Worm (Caenorhabditis elegans) whole organism, young adult: Measurements from ENCODE around the gene ops-1.

Experiments used
- B0019.2 ChIP-seq: fragments of 200-800 bp; sonication (Bioruptor generic); conservative IDR thresholded peaks from 2 replicates; pipeline ENCODE4 v1.3.6; 2022; ENCODE audit warnings: missing genetic modification reagents, missing genetic modification characterization, missing compliant biosample characterization
- B0261.1 ChIP-seq: sonication (generic microtip); optimal IDR thresholded peaks from 2 replicates; lab custom pipeline; 2016; ENCODE audit warnings: mild to moderate bottlenecking, missing genetic modification characterization, moderate library complexity, missing compliant biosample characterization
- C17E4.6 ChIP-seq: fragments of 200-800 bp; sonication (Bioruptor generic); IDR thresholded peaks from 2 replicates; pipeline ENCODE4 v1.3.6; 2022; ENCODE audit warnings: missing genetic modification reagents, missing genetic modification characterization, missing compliant biosample characterization
- F33H1.4 ChIP-seq: fragments of 200-800 bp; sonication (Bioruptor generic); IDR thresholded peaks from 2 replicates; pipeline ENCODE4 v1.3.6; 2022; ENCODE audit warnings: missing genetic modification reagents, missing genetic modification characterization, missing compliant biosample characterization
- F37B4.10 ChIP-seq: fragments of 200-800 bp; sonication (Bioruptor generic); IDR thresholded peaks from 2 replicates; pipeline ENCODE4 v1.3.6; 2022; ENCODE audit warnings: missing genetic modification characterization, missing compliant biosample characterization
- F49E8.2 ChIP-seq: sonication (generic microtip); optimal IDR thresholded peaks from 3 replicates; lab custom pipeline; 2017; ENCODE audit warnings: missing genetic modification characterization, mild to moderate bottlenecking, missing compliant biosample characterization, antibody characterized with exemption, moderate library complexity; ENCODE audit not compliant: insufficient read depth
- F55B11.4 ChIP-seq: sonication (generic microtip); optimal IDR thresholded peaks from 2 replicates; lab custom pipeline; 2016; ENCODE audit warnings: missing compliant biosample characterization, missing genetic modification characterization, borderline replicate concordance; ENCODE audit not compliant: insufficient read depth
- F57C9.4 ChIP-seq: sonication (generic microtip); optimal IDR thresholded peaks from 2 replicates; lab custom pipeline; 2017; ENCODE audit warnings: mild to moderate bottlenecking, missing genetic modification characterization, missing compliant biosample characterization
- K11D2.4 ChIP-seq: fragments of 200-800 bp; sonication (Bioruptor generic); IDR thresholded peaks from 2 replicates; pipeline ENCODE4 v1.3.6; 2022; ENCODE audit warnings: missing genetic modification reagents, missing genetic modification characterization, missing compliant biosample characterization
- T26A5.8 ChIP-seq: sonication (generic microtip); optimal IDR thresholded peaks from 2 replicates; lab custom pipeline; 2016; ENCODE audit warnings: missing genetic modification characterization, missing compliant biosample characterization
- Y53G8AR.9 ChIP-seq: fragments of 200-800 bp; sonication (Bioruptor generic); conservative IDR thresholded peaks from 2 replicates; pipeline ENCODE4 v1.3.6; 2022; ENCODE audit warnings: missing genetic modification reagents, missing genetic modification characterization, missing compliant biosample characterization
- Y67H2A.10 ChIP-seq: fragments of 200-800 bp; sonication (Bioruptor generic); conservative IDR thresholded peaks from 2 replicates; pipeline ENCODE4 v1.3.6; 2022; ENCODE audit warnings: missing genetic modification reagents, missing genetic modification characterization, missing compliant biosample characterization
- ZK185.1 ChIP-seq: sonication (generic microtip); optimal IDR thresholded peaks from 2 replicates; lab custom pipeline; 2016; ENCODE audit warnings: mild to moderate bottlenecking, missing genetic modification characterization, missing compliant biosample characterization; ENCODE audit not compliant: poor library complexity, severe bottlenecking
- ama-1 ChIP-seq, 3 experiments: fragments of 150-350 bp in 1 of 3; sonication (generic microtip) in 2 of 3; optimal IDR thresholded peaks; 2 replicates each; lab custom pipeline; 2014 to 2018; ENCODE audit warnings: missing biosample characterization in 2 of 3, missing genetic modification characterization in 2 of 3, missing genetic modification reagents in 2 of 3
- aptf-2 ChIP-seq: fragments of 200-800 bp; sonication (Bioruptor generic); conservative IDR thresholded peaks from 2 replicates; pipeline ENCODE4 v1.3.6; 2022; ENCODE audit warnings: missing genetic modification reagents, missing genetic modification characterization, missing compliant biosample characterization
- aptf-3 ChIP-seq: fragments of 200-800 bp; sonication (Bioruptor generic); IDR thresholded peaks from 2 replicates; pipeline ENCODE4 v1.3.6; 2022; ENCODE audit warnings: missing genetic modification characterization, missing compliant biosample characterization
- athp-1 ChIP-seq: sonication (generic microtip); optimal IDR thresholded peaks from 2 replicates; lab custom pipeline; 2017; ENCODE audit warnings: mild to moderate bottlenecking, missing genetic modification characterization, missing compliant biosample characterization
- attf-3 ChIP-seq: fragments of 200-800 bp; sonication (Bioruptor generic); conservative IDR thresholded peaks from 2 replicates; pipeline ENCODE4 v1.3.6; 2022; ENCODE audit warnings: missing genetic modification reagents, missing genetic modification characterization, missing compliant biosample characterization
- attf-5 ChIP-seq: fragments of 200-800 bp; sonication (Bioruptor generic); optimal IDR thresholded peaks from 2 replicates; lab custom pipeline; 2018; ENCODE audit warnings: mild to moderate bottlenecking, missing genetic modification characterization, missing compliant biosample characterization
- bed-2 ChIP-seq: fragments of 200-800 bp; sonication (Bioruptor generic); IDR thresholded peaks from 2 replicates; pipeline ENCODE4 v1.3.6; 2022; ENCODE audit warnings: missing genetic modification reagents, missing genetic modification characterization, missing compliant biosample characterization
- ccch-3 ChIP-seq: fragments of 200-800 bp; sonication (Bioruptor generic); optimal IDR thresholded peaks from 2 replicates; lab custom pipeline; 2018; ENCODE audit warnings: mild to moderate bottlenecking, missing genetic modification characterization, missing compliant biosample characterization
- cebp-2 ChIP-seq: fragments of 200-800 bp; sonication (Bioruptor generic); IDR thresholded peaks from 2 replicates; pipeline ENCODE4 v1.3.6; 2022; ENCODE audit warnings: missing genetic modification characterization, missing compliant biosample characterization
- ceh-100 ChIP-seq: fragments of 200-800 bp; sonication (Bioruptor generic); IDR thresholded peaks from 2 replicates; pipeline ENCODE4 v1.3.6; 2022; ENCODE audit warnings: missing genetic modification reagents, missing genetic modification characterization, missing compliant biosample characterization
- ceh-40 ChIP-seq: fragments of 200-800 bp; sonication (Bioruptor generic); IDR thresholded peaks from 2 replicates; pipeline ENCODE4 v1.3.6; 2022; ENCODE audit warnings: missing genetic modification characterization, missing compliant biosample characterization
- ceh-58 ChIP-seq: fragments of 200-800 bp; sonication (Bioruptor generic); IDR thresholded peaks from 2 replicates; pipeline ENCODE4 v1.3.6; 2022; ENCODE audit warnings: missing genetic modification characterization, missing compliant biosample characterization
- ceh-91 ChIP-seq: fragments of 200-800 bp; sonication (Bioruptor generic); IDR thresholded peaks from 2 replicates; pipeline ENCODE4 v1.3.6; 2022; ENCODE audit warnings: missing genetic modification reagents, missing genetic modification characterization, missing compliant biosample characterization
- dox-1 ChIP-seq: fragments of 200-800 bp; sonication (Bioruptor generic); IDR thresholded peaks from 2 replicates; pipeline ENCODE4 v1.3.6; 2022; ENCODE audit warnings: missing genetic modification reagents, missing genetic modification characterization, missing compliant biosample characterization
- efl-1 ChIP-seq: fragments of 150-350 bp; optimal IDR thresholded peaks from 2 replicates; lab custom pipeline; 2014; ENCODE audit warnings: missing biosample characterization, missing genetic modification reagents, missing genetic modification characterization
- egl-44 ChIP-seq: fragments of 200-800 bp; sonication (Bioruptor generic); IDR thresholded peaks from 2 replicates; pipeline ENCODE4 v1.3.6; 2022; ENCODE audit warnings: missing genetic modification reagents, missing genetic modification characterization, missing compliant biosample characterization
- gei-17 ChIP-seq: fragments of 200-800 bp; sonication (Bioruptor generic); optimal IDR thresholded peaks from 2 replicates; lab custom pipeline; 2018; ENCODE audit warnings: mild to moderate bottlenecking, missing genetic modification characterization, missing compliant biosample characterization
- hmg-1.2 ChIP-seq: fragments of 200-800 bp; sonication (Bioruptor generic); IDR thresholded peaks from 2 replicates; pipeline ENCODE4 v1.3.6; 2022; ENCODE audit warnings: missing genetic modification reagents, missing genetic modification characterization, missing compliant biosample characterization
- hmg-20 ChIP-seq: fragments of 200-800 bp; sonication (Bioruptor generic); IDR thresholded peaks from 2 replicates; pipeline ENCODE4 v1.3.6; 2022; ENCODE audit warnings: missing genetic modification reagents, missing genetic modification characterization, missing compliant biosample characterization
- hsf-1 ChIP-seq: fragments of 200-800 bp; sonication (Bioruptor generic); IDR thresholded peaks from 2 replicates; pipeline ENCODE4 v1.3.6; 2022; ENCODE audit warnings: missing genetic modification reagents, missing genetic modification characterization, missing compliant biosample characterization
- lag-1 ChIP-seq: fragments of 200-800 bp; sonication (Bioruptor generic); IDR thresholded peaks from 2 replicates; pipeline ENCODE4 v1.3.6; 2022; ENCODE audit warnings: missing genetic modification reagents, missing genetic modification characterization, missing compliant biosample characterization
- let-526 ChIP-seq: fragments of 200-800 bp; sonication (Bioruptor generic); IDR thresholded peaks from 2 replicates; pipeline ENCODE4 v1.3.6; 2022; ENCODE audit warnings: missing genetic modification reagents, missing genetic modification characterization, missing compliant biosample characterization
- lin-26 ChIP-seq: fragments of 200-800 bp; sonication (Bioruptor generic); IDR thresholded peaks from 2 replicates; pipeline ENCODE4 v1.3.6; 2022; ENCODE audit warnings: missing genetic modification reagents, missing genetic modification characterization, missing compliant biosample characterization
- lsl-1 ChIP-seq: fragments of 200-800 bp; sonication (Bioruptor generic); optimal IDR thresholded peaks from 2 replicates; lab custom pipeline; 2018; ENCODE audit warnings: mild to moderate bottlenecking, missing genetic modification characterization, moderate library complexity, missing compliant biosample characterization
- madf-6 ChIP-seq: fragments of 200-800 bp; sonication (Bioruptor generic); IDR thresholded peaks from 2 replicates; pipeline ENCODE4 v1.3.6; 2022; ENCODE audit warnings: missing genetic modification reagents, missing genetic modification characterization, missing compliant biosample characterization
- mes-4 ChIP-seq: sonication (generic microtip); optimal IDR thresholded peaks from 2 replicates; lab custom pipeline; 2016; ENCODE audit warnings: missing genotype, missing genetic modification characterization, missing compliant biosample characterization
- mxl-1 ChIP-seq: sonication (generic microtip); optimal IDR thresholded peaks from 2 replicates; lab custom pipeline; 2016; ENCODE audit warnings: missing genetic modification characterization, missing compliant biosample characterization
- nhr-80 ChIP-seq: sonication (generic microtip); optimal IDR thresholded peaks from 2 replicates; lab custom pipeline; 2016; ENCODE audit warnings: missing genetic modification characterization, missing compliant biosample characterization
- rcor-1 ChIP-seq: fragments of 200-800 bp; sonication (Bioruptor generic); IDR thresholded peaks from 2 replicates; pipeline ENCODE4 v1.3.6; 2022; ENCODE audit warnings: missing genetic modification reagents, missing genetic modification characterization, missing compliant biosample characterization
- snpc-1.1 ChIP-seq: sonication (generic microtip); optimal IDR thresholded peaks from 2 replicates; lab custom pipeline; 2017; ENCODE audit warnings: missing genetic modification characterization, mild to moderate bottlenecking, missing compliant biosample characterization, antibody characterized with exemption, moderate library complexity, missing genotype, missing genetic modification reagents; ENCODE audit not compliant: insufficient read depth
- sptf-2 ChIP-seq: fragments of 200-800 bp; sonication (Bioruptor generic); optimal IDR thresholded peaks from 2 replicates; lab custom pipeline; 2018; ENCODE audit warnings: mild to moderate bottlenecking, missing genetic modification characterization, missing compliant biosample characterization
- zim-3 ChIP-seq: sonication (generic microtip); optimal IDR thresholded peaks from 2 replicates; lab custom pipeline; 2017; ENCODE audit warnings: mild to moderate bottlenecking, missing genetic modification characterization, moderate library complexity, missing compliant biosample characterization
- ztf-25 ChIP-seq: fragments of 200-800 bp; sonication (Bioruptor generic); IDR thresholded peaks from 2 replicates; pipeline ENCODE4 v1.3.6; 2022; ENCODE audit warnings: missing genetic modification reagents, missing genetic modification characterization, missing compliant biosample characterization
- ztf-3 ChIP-seq: fragments of 200-800 bp; sonication (Bioruptor generic); optimal IDR thresholded peaks from 2 replicates; lab custom pipeline; 2018; ENCODE audit warnings: mild to moderate bottlenecking, missing genetic modification characterization, missing compliant biosample characterization

The ops-1 gene

ce11 chrIV:6323654-6324224, 39.6 kb upstream of the ops-1 start, which contains the start of gene sqd-1 (continued):
- TF ChIP-seq ccch-3 (GFP tag; lab: Kevin White, UChicago) = no peak
- peak; percentile 87 for TF ChIP-seq athp-1 (tag; lab: Kevin White, UChicago)
- peak; percentile 76; the same call in 1 of the 2 replicates for TF ChIP-seq hsf-1 (GFP tag; lab: Robert Waterston, UW)
- peak; percentile 30 for TF ChIP-seq nhr-80 (tag; lab: Kevin White, UChicago)
- TF ChIP-seq ceh-58 (GFP tag; lab: Robert Waterston, UW) = no peak
- TF ChIP-seq ztf-3 = no peak
- TF ChIP-seq lag-1 (GFP tag; lab: Robert Waterston, UW) = no peak
- peak; percentile 82 for TF ChIP-seq lsl-1 (GFP tag; lab: Kevin White, UChicago)
- TF ChIP-seq attf-5 = peak; percentile 88
- TF ChIP-seq aptf-3 (GFP tag; lab: Robert Waterston, UW) = 0 out of 2 replicates have a peak, but pooled peaks have one; percentile 36
- peak; percentile 52 for TF ChIP-seq snpc-1.1 (tag; lab: Kevin White, UChicago)
- no peak for TF ChIP-seq mes-4 (tag; lab: Kevin White, UChicago)
- peak; percentile 43 for TF ChIP-seq efl-1
- peak; percentile 96 for TF ChIP-seq dox-1 (GFP tag; lab: Robert Waterston, UW)
- TF ChIP-seq K11D2.4 (GFP tag; lab: Robert Waterston, UW) = peak; percentile 93
- TF ChIP-seq ceh-40 (GFP tag; lab: Robert Waterston, UW) = 0 out of 2 replicates have a peak, but pooled peaks have one; percentile 55
- TF ChIP-seq attf-3 (GFP tag; lab: Robert Waterston, UW) = peak; percentile 75
- no peak for TF ChIP-seq sptf-2 (GFP tag; lab: Kevin White, UChicago)
- peak; percentile 89 for TF ChIP-seq ceh-91 (GFP tag; lab: Robert Waterston, UW)
- no peak for TF ChIP-seq mxl-1 (tag; lab: Kevin White, UChicago)
- TF ChIP-seq hmg-1.2 (GFP tag; lab: Robert Waterston, UW) = peak; percentile 82
- peak; percentile 82 for TF ChIP-seq ZK185.1 (tag; lab: Kevin White, UChicago)
- TF ChIP-seq ceh-100 (GFP tag; lab: Robert Waterston, UW) = peak; percentile 87
- TF ChIP-seq rcor-1 (GFP tag; lab: Robert Waterston, UW) = peak; percentile 91
- TF ChIP-seq madf-6 (GFP tag; lab: Robert Waterston, UW) = peak; percentile 86
- peak; percentile 96 for TF ChIP-seq Y53G8AR.9
- peak; percentile 16 for TF ChIP-seq B0261.1 (tag; lab: Kevin White, UChicago)
- TF ChIP-seq B0019.2 (GFP tag; lab: Robert Waterston, UW) = peak; percentile 57; the same call in 1 of the 2 replicates
- peak; percentile 89 for TF ChIP-seq let-526 (GFP tag; lab: Robert Waterston, UW)
- peak; percentile 86; the same call in 1 of the 2 replicates for TF ChIP-seq egl-44 (GFP tag; lab: Robert Waterston, UW)
- peak; percentile 89 for TF ChIP-seq zim-3 (tag; lab: Kevin White, UChicago)
- peak; percentile 65; the same call in 1 of the 2 replicates for TF ChIP-seq cebp-2 (GFP tag; lab: Robert Waterston, UW)
- TF ChIP-seq aptf-2 (GFP tag; lab: Robert Waterston, UW) = peak; percentile 65; the same call in 1 of the 2 replicates
- peak; percentile 60; the same call in 1 of the 2 replicates for TF ChIP-seq ztf-25 (GFP tag; lab: Robert Waterston, UW)
- peak; percentile 84 for TF ChIP-seq Y67H2A.10
- 0 out of 2 replicates have a peak, but pooled peaks have one; percentile 71 for TF ChIP-seq F37B4.10 (GFP tag; lab: Robert Waterston, UW)
- TF ChIP-seq C17E4.6 = peak; percentile 92
- peak; percentile 9 for TF ChIP-seq T26A5.8 (tag; lab: Kevin White, UChicago)
- peak; percentile 79 for TF ChIP-seq F57C9.4 (tag; lab: Kevin White, UChicago)
- peak; percentile 75 for TF ChIP-seq gei-17 (GFP tag; lab: Kevin White, UChicago)
- TF ChIP-seq bed-2 (GFP tag; lab: Robert Waterston, UW) = 0 out of 2 replicates have a peak, but pooled peaks have one; percentile 36
- no peak for TF ChIP-seq ama-1 (optimal IDR thresholded peaks at IDR 0.05; lab: Kevin White, UChicago)
- no peak for TF ChIP-seq ama-1 (GFP tag; optimal IDR thresholded peaks at IDR 0.05; lab: Kevin White, UChicago)
- TF ChIP-seq lin-26 (GFP tag; lab: Robert Waterston, UW) = peak; percentile 71; the same call in 1 of the 2 replicates
- peak; percentile 78 for TF ChIP-seq F49E8.2 (tag; lab: Kevin White, UChicago)
- TF ChIP-seq F33H1.4 (GFP tag; lab: Robert Waterston, UW) = peak; percentile 100
- no peak for TF ChIP-seq F55B11.4
- TF ChIP-seq hmg-20 = peak; percentile 88; the same call in 1 of the 2 replicates
